Fruit fly (Drosophila melanogaster) whole organism, pupa: Measurements from ENCODE around the gene GlyRS.

ENCODE experiments used
- CG10348 ChIP-seq: fragments of 200-800 bp; sonication (Bioruptor generic); IDR thresholded peaks from 2 replicates; pipeline ENCODE4 v1.3.6; 2022; ENCODE audit warnings: missing biosample characterization, missing genetic modification characterization
- CG12605 ChIP-seq: fragments of 200-800 bp; sonication (Bioruptor generic); IDR thresholded peaks from 2 replicates; pipeline ENCODE4 v1.3.6; 2022; ENCODE audit warnings: missing biosample characterization, missing genetic modification characterization
- CG13204 ChIP-seq: fragments of 200-800 bp; sonication (Bioruptor generic); optimal IDR thresholded peaks from 2 replicates; lab custom pipeline; 2018; ENCODE audit warnings: missing biosample characterization, mild to moderate bottlenecking, missing genetic modification characterization, moderate library complexity
- CG14655 ChIP-seq: fragments of 200-800 bp; sonication (Bioruptor generic); optimal IDR thresholded peaks from 3 replicates; lab custom pipeline; 2017; ENCODE audit warnings: mild to moderate bottlenecking, missing biosample characterization, missing genetic modification reagents, missing genetic modification characterization
- CG15710 ChIP-seq: fragments of 200-800 bp; sonication (Bioruptor generic); optimal IDR thresholded peaks from 2 replicates; lab custom pipeline; 2018; ENCODE audit warnings: missing biosample characterization, mild to moderate bottlenecking, missing genetic modification characterization, moderate library complexity
- CG17806 ChIP-seq: fragments of 200-800 bp; sonication (Bioruptor generic); optimal IDR thresholded peaks from 2 replicates; lab custom pipeline; 2018; ENCODE audit warnings: missing biosample characterization, mild to moderate bottlenecking, missing genetic modification characterization, moderate library complexity
- CG32121 ChIP-seq: fragments of 200-800 bp; sonication (Bioruptor generic); IDR thresholded peaks from 2 replicates; pipeline ENCODE4 v1.3.6; 2022; ENCODE audit warnings: missing biosample characterization, missing genetic modification characterization
- CG34367 ChIP-seq: fragments of 200-800 bp; sonication (Bioruptor generic); optimal IDR thresholded peaks from 2 replicates; lab custom pipeline; 2018; ENCODE audit warnings: missing biosample characterization, mild to moderate bottlenecking, missing genetic modification characterization
- CG4496 ChIP-seq: fragments of 200-800 bp; sonication (Bioruptor generic); IDR thresholded peaks from 3 replicates; pipeline ENCODE4 v1.3.6; 2022; ENCODE audit warnings: missing biosample characterization, missing genetic modification characterization
- CG8159 ChIP-seq: fragments of 200-800 bp; sonication (Bioruptor generic); optimal IDR thresholded peaks from 3 replicates; lab custom pipeline; 2018; ENCODE audit warnings: missing biosample characterization, mild to moderate bottlenecking, missing genetic modification characterization, moderate library complexity
- CG8301 ChIP-seq: fragments of 200-800 bp; sonication (Bioruptor generic); optimal IDR thresholded peaks from 2 replicates; lab custom pipeline; 2018; ENCODE audit warnings: missing biosample characterization, mild to moderate bottlenecking, missing genetic modification characterization
- CG9948 ChIP-seq: fragments of 200-800 bp; sonication (Bioruptor generic); optimal IDR thresholded peaks from 2 replicates; lab custom pipeline; 2018; ENCODE audit warnings: missing biosample characterization, mild to moderate bottlenecking, missing genetic modification characterization, moderate library complexity
- D1 ChIP-seq: fragments of 200-800 bp; sonication (Bioruptor generic); optimal IDR thresholded peaks from 2 replicates; lab custom pipeline; 2018; ENCODE audit warnings: missing biosample characterization, mild to moderate bottlenecking, missing genetic modification characterization, moderate library complexity
- EcR ChIP-seq: fragments of 200-800 bp; sonication (Bioruptor generic); optimal IDR thresholded peaks from 3 replicates; lab custom pipeline; 2019; ENCODE audit warnings: missing biosample characterization, missing genetic modification characterization, mild to moderate bottlenecking, moderate library complexity, missing genetic modification reagents
- Ets98B ChIP-seq: fragments of 200-800 bp; sonication (Bioruptor generic); IDR thresholded peaks from 2 replicates; pipeline ENCODE4 v1.3.6; 2022; ENCODE audit warnings: missing biosample characterization, missing genetic modification characterization
- Pif1A ChIP-seq: fragments of 200-800 bp; sonication (Bioruptor generic); optimal IDR thresholded peaks from 3 replicates; lab custom pipeline; 2016; ENCODE audit warnings: missing biosample characterization, missing genetic modification characterization
- Pif1B ChIP-seq: fragments of 200-800 bp; sonication (Bioruptor generic); optimal IDR thresholded peaks from 3 replicates; lab custom pipeline; 2016; ENCODE audit warnings: missing biosample characterization, missing genetic modification characterization
- Snoo ChIP-seq: fragments of 200-800 bp; sonication (Bioruptor generic); optimal IDR thresholded peaks from 3 replicates; lab custom pipeline; 2017; ENCODE audit warnings: missing biosample characterization, mild to moderate bottlenecking, missing genetic modification characterization, inconsistent platforms
- fd96Ca ChIP-seq: fragments of 200-800 bp; sonication (Bioruptor generic); IDR thresholded peaks from 3 replicates; pipeline ENCODE4 v1.3.6; 2022; ENCODE audit warnings: missing biosample characterization, missing genetic modification characterization
- gl ChIP-seq: fragments of 200-800 bp; sonication (Bioruptor generic); optimal IDR thresholded peaks from 2 replicates; lab custom pipeline; 2018; ENCODE audit warnings: missing biosample characterization, mild to moderate bottlenecking, missing genetic modification characterization
- rn ChIP-seq: fragments of 200-800 bp; sonication (Bioruptor generic); IDR thresholded peaks from 2 replicates; pipeline ENCODE4 v1.3.6; 2022; ENCODE audit warnings: missing biosample characterization, missing genetic modification characterization

Gene GlyRS

DNA sequence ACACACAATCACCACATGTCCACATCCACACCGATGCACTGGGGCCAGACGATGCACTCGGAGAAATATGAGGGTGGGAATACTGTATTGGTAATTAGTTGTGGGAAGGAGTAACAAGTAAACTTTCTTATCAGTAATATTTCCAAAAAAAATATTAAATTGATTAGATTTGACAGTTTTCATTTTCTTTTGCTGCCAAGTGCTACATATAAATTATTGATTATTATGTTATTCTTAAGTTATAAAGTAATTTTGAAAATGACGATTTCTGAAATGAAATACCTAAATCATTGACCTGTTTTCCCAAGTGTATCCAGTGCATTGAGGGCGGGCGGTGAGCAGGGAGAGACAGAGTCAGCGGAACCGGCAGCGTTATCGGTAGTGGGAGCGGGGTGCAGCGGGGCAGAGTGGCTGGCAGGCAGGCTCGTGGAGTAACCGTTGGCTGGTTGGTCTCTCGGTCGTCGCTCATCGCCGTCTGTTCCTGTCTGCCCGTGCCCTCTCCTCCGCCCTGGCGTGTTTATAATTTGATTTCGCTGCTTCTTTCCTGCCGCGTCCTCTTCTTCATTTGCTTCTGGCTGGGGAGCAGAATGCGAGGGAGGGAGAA lies 12.9 kb downstream of the GlyRS start:
- peak; percentile 92 for TF ChIP-seq CG34367
- TF ChIP-seq CG4496 (GFP tag; lab: Robert Waterston, UW), result peak; percentile 84
- TF ChIP-seq Ets98B (GFP tag; lab: Robert Waterston, UW), result peak; percentile 76
- TF ChIP-seq Pif1A (GFP tag; lab: Kevin White, UChicago), result peak; percentile 90
- peak; percentile 95 for TF ChIP-seq CG8301 (tag; lab: Kevin White, UChicago)
- peak; percentile 89 for TF ChIP-seq CG32121
- TF ChIP-seq Pif1B (GFP tag; lab: Kevin White, UChicago), result peak; percentile 93
- peak; percentile 95 for TF ChIP-seq CG9948 (tag; lab: Kevin White, UChicago)
- TF ChIP-seq CG10348 (GFP tag; lab: Robert Waterston, UW), result peak; percentile 74
- TF ChIP-seq CG14655 (GFP tag; lab: Kevin White, UChicago), result peak; percentile 97
- peak; percentile 94 for TF ChIP-seq Snoo (tag; lab: Kevin White, UChicago)
- TF ChIP-seq EcR, result peak; percentile 62
- peak; percentile 43 for TF ChIP-seq CG12605 (GFP tag; lab: Robert Waterston, UW)
- TF ChIP-seq rn (GFP tag; lab: Robert Waterston, UW), result peak; percentile 73
- peak; percentile 99 for TF ChIP-seq CG13204 (GFP tag; lab: Kevin White, UChicago)
- TF ChIP-seq CG8159 (tag; lab: Kevin White, UChicago), result peak; percentile 97
- TF ChIP-seq D1 (tag; lab: Kevin White, UChicago), result peak; percentile 96
- TF ChIP-seq CG15710 (tag; lab: Kevin White, UChicago), result peak; percentile 98
- peak; percentile 74; the same call in 2 of the 3 replicates for TF ChIP-seq fd96Ca (GFP tag; lab: Robert Waterston, UW)
- TF ChIP-seq CG17806 (tag; lab: Kevin White, UChicago), result peak; percentile 93
- TF ChIP-seq gl (tag; lab: Kevin White, UChicago), result peak; percentile 68

- TF ChIP-seq Ets98B (GFP tag; lab: Robert Waterston, UW), result 0 out of 2 replicates have a peak, but pooled peaks have one; percentile 4
- TF ChIP-seq fd96Ca (GFP tag; lab: Robert Waterston, UW), result peak; percentile 34; the same call in 1 of the 3 replicates
- no peak for TF ChIP-seq gl (tag; lab: Kevin White, UChicago)
- peak; percentile 67 for TF ChIP-seq CG4496 (GFP tag; lab: Robert Waterston, UW)
- TF ChIP-seq CG12605 (GFP tag; lab: Robert Waterston, UW), result no peak
- TF ChIP-seq CG13204 (GFP tag; lab: Kevin White, UChicago), result no peak
These were observed 13.6 kb downstream of the GlyRS start for dm6 chr3L:15108524-15108923.

DNA sequence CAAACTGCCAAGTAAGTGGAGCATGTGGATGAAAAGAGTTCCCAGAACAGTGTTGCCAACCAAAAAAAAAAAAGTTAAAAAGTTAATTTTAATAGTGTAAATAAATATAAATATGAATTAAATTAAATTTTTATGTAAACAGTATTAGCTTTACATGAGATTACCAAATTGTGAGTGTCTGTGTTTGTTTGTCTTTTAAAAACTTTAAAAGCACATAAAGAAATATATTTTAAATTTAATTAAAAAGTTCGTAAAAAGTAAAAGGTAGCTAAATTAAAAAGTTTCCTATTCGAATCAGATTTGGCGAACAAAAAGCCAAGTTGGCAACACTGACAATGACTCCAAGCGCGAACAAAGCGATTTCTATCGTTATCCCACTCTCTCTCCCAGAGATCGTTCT lies 14.0 kb downstream of the GlyRS start:
- TF ChIP-seq Pif1B (GFP tag; lab: Kevin White, UChicago), result no peak
- peak; percentile 43 for TF ChIP-seq CG12605 (GFP tag; lab: Robert Waterston, UW)
- peak; percentile 35 for TF ChIP-seq CG8301 (tag; lab: Kevin White, UChicago)
- peak; percentile 28 for TF ChIP-seq CG17806 (tag; lab: Kevin White, UChicago)
- TF ChIP-seq CG14655 (GFP tag; lab: Kevin White, UChicago), result no peak
- peak; percentile 24 for TF ChIP-seq Snoo (tag; lab: Kevin White, UChicago)
- no peak for TF ChIP-seq CG13204 (GFP tag; lab: Kevin White, UChicago)
- TF ChIP-seq D1 (tag; lab: Kevin White, UChicago), result no peak
- no peak for TF ChIP-seq fd96Ca (GFP tag; lab: Robert Waterston, UW)
- no peak for TF ChIP-seq rn (GFP tag; lab: Robert Waterston, UW)
- TF ChIP-seq CG10348 (GFP tag; lab: Robert Waterston, UW), result no peak
- TF ChIP-seq CG32121, result no peak
- peak; percentile 5 for TF ChIP-seq CG34367
- TF ChIP-seq CG15710 (tag; lab: Kevin White, UChicago), result peak; percentile 34
- no peak for TF ChIP-seq EcR
- TF ChIP-seq Ets98B (GFP tag; lab: Robert Waterston, UW), result no peak
- TF ChIP-seq CG9948 (tag; lab: Kevin White, UChicago), result peak; percentile 50
- TF ChIP-seq gl (tag; lab: Kevin White, UChicago), result no peak
- TF ChIP-seq CG8159 (tag; lab: Kevin White, UChicago), result peak; percentile 50

dm6 chr3L:15113257-15113656 lies 18.3 kb downstream of the GlyRS start, which contains the start of gene CG13458:
Gene CG13458, plus strand, starts transcription at chr3L:15113557.
- no peak for TF ChIP-seq CG9948 (tag; lab: Kevin White, UChicago)
- TF ChIP-seq CG4496 (GFP tag; lab: Robert Waterston, UW), result 0 out of 3 replicates have a peak, but pooled peaks have one; percentile 16
- TF ChIP-seq CG10348 (GFP tag; lab: Robert Waterston, UW), result no peak

DNA sequence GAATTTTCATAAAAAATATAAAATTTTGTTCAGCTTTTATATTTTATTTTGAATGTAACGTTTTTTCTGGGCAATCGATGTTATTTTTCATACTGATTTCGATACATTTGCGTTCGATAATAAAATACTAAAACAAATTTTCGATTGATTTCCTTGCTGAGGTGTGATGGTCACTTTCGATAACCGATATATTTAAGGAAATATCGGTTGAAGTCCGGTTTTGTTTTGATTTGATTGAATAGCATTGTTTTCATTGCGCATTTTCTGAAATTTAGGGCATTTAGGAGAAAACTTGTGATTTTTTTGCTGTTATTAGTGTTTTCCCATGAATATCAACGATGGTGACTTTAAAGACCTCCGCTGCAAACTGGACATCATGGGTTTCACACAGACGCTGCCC lies 21.6 kb downstream of the GlyRS start, which contains the start of gene Cep135:
Cep135 (plus strand) TSS at position 202 of the 400 bp plus-strand sequence.
- TF ChIP-seq D1 (tag; lab: Kevin White, UChicago) (peak; percentile 35), CG15710 (tag; lab: Kevin White, UChicago) (no peak)

DNA sequence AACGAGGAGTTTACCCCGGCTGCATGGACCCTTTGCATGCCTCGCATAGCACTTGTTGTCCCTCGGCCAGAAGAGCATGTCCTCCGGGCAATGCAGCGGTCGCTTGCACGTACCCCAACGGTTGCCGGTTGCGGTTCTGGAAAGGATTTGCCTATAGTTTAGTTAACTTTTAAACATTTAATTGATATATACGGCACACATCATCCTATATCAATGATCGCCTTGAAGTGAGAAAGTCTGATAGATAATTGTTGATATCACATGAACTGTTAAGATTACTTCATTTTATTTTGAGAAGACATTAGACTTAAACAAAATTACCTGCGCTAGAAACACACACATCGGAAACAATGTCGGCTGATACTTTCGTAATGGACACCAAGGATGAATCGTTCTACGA lies 26.3 kb downstream of the GlyRS start, which contains the start of gene CG32847:
CG32847 (plus strand) TSS at position 301 of the 400 bp plus-strand sequence.
- TF ChIP-seq CG34367 (no peak), gl (tag; lab: Kevin White, UChicago) (no peak), CG13204 (GFP tag; lab: Kevin White, UChicago) (no peak), rn (GFP tag; lab: Robert Waterston, UW) (no peak), CG32121 (no peak), CG10348 (GFP tag; lab: Robert Waterston, UW) (no peak), EcR (no peak), D1 (tag; lab: Kevin White, UChicago) (no peak), CG9948 (tag; lab: Kevin White, UChicago) (no peak), CG8159 (tag; lab: Kevin White, UChicago) (no peak), Snoo (tag; lab: Kevin White, UChicago) (no peak)
